Worm (Caenorhabditis elegans): ENCODE data around the gene F17C11.4.

Gene F17C11.4

DNA sequence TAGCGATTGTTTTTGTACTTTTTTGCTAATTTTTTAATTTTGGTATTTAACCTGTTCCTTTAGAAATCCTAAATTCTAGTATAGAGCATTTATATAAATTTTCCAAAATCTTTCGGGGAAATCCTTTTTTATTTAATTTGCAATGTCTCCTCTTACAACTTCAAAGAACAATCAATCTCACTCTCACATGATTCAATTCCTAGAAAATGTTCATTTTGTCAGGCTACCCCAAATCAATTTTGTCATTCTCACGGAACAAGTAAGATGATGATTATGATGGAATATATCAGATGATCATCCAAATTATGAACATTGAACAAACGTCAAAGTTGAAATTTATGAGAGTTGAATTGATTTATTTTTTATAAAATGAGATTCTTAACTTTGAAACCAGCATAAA lies 14.4 kb upstream of the F17C11.4 start (continued):
- TF ChIP-seq nhr-19 (GFP tag; conservative IDR thresholded peaks at IDR 0.05) (peak; percentile 88), ama-1 (optimal IDR thresholded peaks at IDR 0.05) (no peak)

- TF ChIP-seq snu-23 (GFP tag; optimal IDR thresholded peaks at IDR 0.05) (no peak), rnt-1 (tag; optimal IDR thresholded peaks at IDR 0.05) (peak; percentile 52), dpl-1 (GFP tag; optimal IDR thresholded peaks at IDR 0.05) (peak in 1 of 3 experiments; percentile 12), dsc-1 (tag; optimal IDR thresholded peaks at IDR 0.05) (no peak), lir-3 (tag; optimal IDR thresholded peaks at IDR 0.05; ENCODE audit: poor library complexity) (no peak), C16A3.4 (tag; optimal IDR thresholded peaks at IDR 0.05) (no peak), fkh-4 (tag; optimal IDR thresholded peaks at IDR 0.05; ENCODE audit: borderline replicate concordance) (no peak), elt-2 (tag; optimal IDR thresholded peaks at IDR 0.05) (peak; percentile 73), nhr-90 (tag; optimal IDR thresholded peaks at IDR 0.05; ENCODE audit: poor library complexity) (no peak), fos-1 (tag; optimal IDR thresholded peaks at IDR 0.05) (no peak), nhr-71 (tag; optimal IDR thresholded peaks at IDR 0.05) (peak; percentile 48), efl-1 (optimal IDR thresholded peaks at IDR 0.05) (no peak), efl-1 (GFP tag; optimal IDR thresholded peaks at IDR 0.05 in 1 of 2) (peak; percentile 1 to 17), mep-1 (tag; optimal IDR thresholded peaks at IDR 0.05) (peak; percentile 3), fkh-10 (GFP tag; optimal IDR thresholded peaks at IDR 0.05) (no peak), lsy-2 (tag; optimal IDR thresholded peaks at IDR 0.05) (peak in 1 of 2 experiments; percentile 1), zip-4 (GFP tag; optimal IDR thresholded peaks at IDR 0.05) (peak; percentile 88), nhr-76 (tag; optimal IDR thresholded peaks at IDR 0.05) (no peak), nhr-20 (tag; optimal IDR thresholded peaks at IDR 0.05) (peak; percentile 10), mdl-1 (tag; optimal IDR thresholded peaks at IDR 0.05) (peak in 1 of 2 experiments; percentile 32), skn-1 (tag; optimal IDR thresholded peaks at IDR 0.05) (peak; percentile 72), lin-14 (GFP tag; optimal IDR thresholded peaks at IDR 0.05) (peak; percentile 27)
These were observed 12.9 kb upstream of the F17C11.4 start, which contains the start of gene F17C11.11 for ce11 chrV:10938739-10939138. F17C11.11 (minus strand) TSS chrV:10938817.

DNA sequence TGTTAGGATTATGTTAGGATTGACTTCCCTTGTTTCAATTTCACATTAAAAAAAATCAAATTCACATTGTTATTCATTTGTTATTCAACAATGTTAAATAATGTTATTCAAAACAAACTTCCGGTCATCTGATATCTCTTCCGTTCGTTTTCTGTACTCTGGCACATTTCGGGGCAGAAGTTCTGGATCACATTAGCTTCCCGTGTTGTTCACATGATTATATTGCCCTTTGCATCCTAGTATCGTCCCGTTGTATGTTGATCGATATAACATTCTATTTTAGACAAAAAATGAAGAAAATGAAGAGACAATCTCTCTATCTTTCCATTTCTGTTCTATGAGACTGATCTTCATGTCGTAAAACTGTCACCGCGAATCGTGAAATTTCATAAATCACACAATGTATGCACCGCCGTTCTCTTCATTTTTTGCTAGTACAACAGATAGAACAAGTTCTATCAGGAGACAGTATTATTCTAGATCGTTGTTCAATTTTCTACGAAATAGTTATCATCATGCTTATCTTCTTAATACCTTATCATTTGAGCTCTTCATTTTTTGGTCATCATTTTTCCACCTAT lies 11.6 kb upstream of the F17C11.4 start:
- TF ChIP-seq blmp-1 (tag; optimal IDR thresholded peaks at IDR 0.05), result peak; percentile 46
- no peak for TF ChIP-seq hlh-4 (tag; optimal IDR thresholded peaks at IDR 0.05)
- peak; percentile 46; the same call in 1 of the 2 replicates for TF ChIP-seq grh-1 (GFP tag; IDR thresholded peaks at IDR 0.05)
- no peak for TF ChIP-seq ceh-63 (GFP tag; optimal IDR thresholded peaks at IDR 0.05)
- TF ChIP-seq zip-4 (GFP tag; optimal IDR thresholded peaks at IDR 0.05), result no peak
- no peak for TF ChIP-seq xbp-1 (tag; optimal IDR thresholded peaks at IDR 0.05)
- peak; percentile 92 for TF ChIP-seq nhr-85 (tag)
- TF ChIP-seq mdl-1 (tag; optimal IDR thresholded peaks at IDR 0.05), result peak in 1 of 2 experiments; percentile 19
- TF ChIP-seq efl-1 (optimal IDR thresholded peaks at IDR 0.05), result no peak
- TF ChIP-seq efl-1 (GFP tag; optimal IDR thresholded peaks at IDR 0.05 in 1 of 2), result peak in 1 of 2 experiments; percentile 70

DNA sequence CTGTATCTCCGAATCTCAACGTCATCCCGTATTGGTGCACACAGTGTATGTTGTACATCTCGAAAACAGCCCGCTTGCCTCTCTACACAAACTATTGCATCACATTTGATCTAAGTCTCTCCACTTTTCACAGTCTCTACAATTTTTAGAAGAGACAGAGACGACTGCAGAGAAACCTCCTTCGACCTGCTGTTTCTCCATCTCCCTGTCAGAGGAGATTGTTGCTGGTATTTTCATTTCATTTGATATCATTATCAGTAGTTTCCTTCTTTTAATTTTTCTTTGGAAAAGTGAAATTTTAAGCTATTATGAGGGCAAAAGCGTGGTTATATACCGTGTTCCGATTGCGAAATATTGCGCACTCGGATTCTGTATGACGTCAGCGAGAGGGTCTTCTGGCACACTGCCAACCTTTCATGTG lies 11.1 kb upstream of the F17C11.4 start:
- TF ChIP-seq skn-1 (tag; optimal IDR thresholded peaks at IDR 0.05), result peak; percentile 66
- no peak for TF ChIP-seq pax-3 (tag; optimal IDR thresholded peaks at IDR 0.05)
- TF ChIP-seq mef-2 (tag; optimal IDR thresholded peaks at IDR 0.05), result no peak
- no peak for TF ChIP-seq C34B4.2 (tag; optimal IDR thresholded peaks at IDR 0.05)
- TF ChIP-seq hlh-4 (tag; optimal IDR thresholded peaks at IDR 0.05), result no peak
- peak; percentile 6 for TF ChIP-seq aly-2 (tag; optimal IDR thresholded peaks at IDR 0.05)
- TF ChIP-seq nhr-11 (tag; optimal IDR thresholded peaks at IDR 0.05), result no peak
- peak; percentile 78 for TF ChIP-seq snu-23 (GFP tag; optimal IDR thresholded peaks at IDR 0.05)
- TF ChIP-seq grh-1 (GFP tag; IDR thresholded peaks at IDR 0.05), result no peak
- TF ChIP-seq pag-3 (tag; optimal IDR thresholded peaks at IDR 0.05; ENCODE audit: borderline replicate concordance, insufficient read depth), result no peak
- peak; percentile 79 for TF ChIP-seq nhr-77 (tag; optimal IDR thresholded peaks at IDR 0.05)
- TF ChIP-seq isw-1 (GFP tag; IDR thresholded peaks at IDR 0.05), result no peak
- TF ChIP-seq irx-1 (tag; optimal IDR thresholded peaks at IDR 0.05), result no peak
- TF ChIP-seq nhr-85 (tag), result peak; percentile 87
- TF ChIP-seq ets-5 (GFP tag; IDR thresholded peaks at IDR 0.05), result no peak
- TF ChIP-seq nhr-71 (tag; optimal IDR thresholded peaks at IDR 0.05), result peak; percentile 83
- TF ChIP-seq swsn-7 (tag; optimal IDR thresholded peaks at IDR 0.05), result peak; percentile 41
- TF ChIP-seq lin-14 (GFP tag; optimal IDR thresholded peaks at IDR 0.05), result peak; percentile 85
- TF ChIP-seq mab-9 (GFP tag; IDR thresholded peaks at IDR 0.05), result no peak
- TF ChIP-seq Y116A8C.19 (tag; optimal IDR thresholded peaks at IDR 0.05; ENCODE audit: borderline replicate concordance), result no peak
- TF ChIP-seq ztf-11 (tag; optimal IDR thresholded peaks at IDR 0.05), result no peak
- TF ChIP-seq F16B12.6 (tag; optimal IDR thresholded peaks at IDR 0.05), result no peak
- TF ChIP-seq nhr-84 (tag; optimal IDR thresholded peaks at IDR 0.05), result no peak
- TF ChIP-seq mdl-1 (tag; optimal IDR thresholded peaks at IDR 0.05), result peak in 1 of 2 experiments; percentile 53
